Fruit fly (Drosophila melanogaster) whole organism, embryonic: Measurements from ENCODE around the gene CG31313.

Experiments
- Antp ChIP-seq: fragments of 200-800 bp; sonication (Bioruptor generic); optimal IDR thresholded peaks from 3 replicates; lab custom pipeline; 2016; ENCODE audit warnings: missing biosample characterization, missing genetic modification characterization
- Blimp-1 ChIP-seq: fragments of 200-800 bp; sonication (Bioruptor generic); optimal IDR thresholded peaks from 3 replicates; lab custom pipeline; 2018; ENCODE audit warnings: missing biosample characterization, missing genetic modification characterization, mild to moderate bottlenecking, moderate library complexity, missing genetic modification reagents
- CG10274 ChIP-seq: fragments of 200-800 bp; sonication (Bioruptor generic); optimal IDR thresholded peaks from 3 replicates; lab custom pipeline; 2017; ENCODE audit warnings: missing biosample characterization, mild to moderate bottlenecking, missing genetic modification characterization
- CG11504 ChIP-seq: fragments of 200-800 bp; sonication (Bioruptor generic); optimal IDR thresholded peaks from 3 replicates; lab custom pipeline; 2019; ENCODE audit warnings: missing biosample characterization, mild to moderate bottlenecking, missing genetic modification characterization, moderate library complexity
- CG12299 ChIP-seq: fragments of 200-800 bp; sonication (Bioruptor generic); optimal IDR thresholded peaks from 2 replicates; lab custom pipeline; 2018; ENCODE audit warnings: missing biosample characterization, mild to moderate bottlenecking, missing genetic modification characterization
- CG12391 ChIP-seq: fragments of 200-800 bp; sonication (Bioruptor generic); optimal IDR thresholded peaks from 3 replicates; lab custom pipeline; 2018; ENCODE audit warnings: missing biosample characterization, mild to moderate bottlenecking, missing genetic modification characterization, moderate library complexity
- CG12942 ChIP-seq: fragments of 200-800 bp; sonication (Bioruptor generic); optimal IDR thresholded peaks from 3 replicates; lab custom pipeline; 2016; ENCODE audit warnings: missing biosample characterization, missing genetic modification characterization
- CG14710 ChIP-seq: fragments of 200-800 bp; sonication (Bioruptor generic); optimal IDR thresholded peaks from 3 replicates; lab custom pipeline; 2019; ENCODE audit warnings: missing biosample characterization, mild to moderate bottlenecking, missing genetic modification characterization, moderate library complexity
- CG14860 ChIP-seq: fragments of 200-800 bp; sonication (Bioruptor generic); IDR thresholded peaks from 3 replicates; pipeline ENCODE4 v1.3.6; 2022; ENCODE audit warnings: missing biosample characterization, missing genetic modification characterization; ENCODE audit not compliant: partially characterized antibody
- CG15479 ChIP-seq: fragments of 200-800 bp; sonication (Bioruptor generic); optimal IDR thresholded peaks from 3 replicates; lab custom pipeline; 2019; ENCODE audit warnings: missing biosample characterization, mild to moderate bottlenecking, missing genetic modification characterization, moderate library complexity
- CG15696 ChIP-seq: fragments of 200-800 bp; sonication (Bioruptor generic); optimal IDR thresholded peaks from 2 replicates; lab custom pipeline; 2019; ENCODE audit warnings: missing biosample characterization, mild to moderate bottlenecking, missing genetic modification characterization, moderate library complexity
- CG1647 ChIP-seq: fragments of 200-800 bp; sonication (Bioruptor generic); optimal IDR thresholded peaks from 3 replicates; lab custom pipeline; 2016; ENCODE audit warnings: missing biosample characterization, missing genetic modification characterization
- CG17568 ChIP-seq: fragments of 200-800 bp; sonication (Bioruptor generic); optimal IDR thresholded peaks from 2 replicates; lab custom pipeline; 2018; ENCODE audit warnings: missing biosample characterization, mild to moderate bottlenecking, missing genetic modification characterization, moderate library complexity
- CG2202 ChIP-seq: fragments of 200-800 bp; sonication (Bioruptor generic); optimal IDR thresholded peaks from 2 replicates; lab custom pipeline; 2018; ENCODE audit warnings: missing biosample characterization, mild to moderate bottlenecking, missing genetic modification characterization
- CG30403 ChIP-seq: fragments of 200-800 bp; sonication (Bioruptor generic); optimal IDR thresholded peaks from 3 replicates; lab custom pipeline; 2016; ENCODE audit warnings: missing biosample characterization, missing genetic modification characterization
- CG32767 ChIP-seq: fragments of 200-800 bp; sonication (Bioruptor generic); IDR thresholded peaks from 2 replicates; pipeline ENCODE4 v1.3.6; 2022; ENCODE audit warnings: missing biosample characterization, missing genetic modification characterization
- CG3281 ChIP-seq: fragments of 200-800 bp; sonication (Bioruptor generic); optimal IDR thresholded peaks from 3 replicates; lab custom pipeline; 2017; ENCODE audit warnings: missing biosample characterization, mild to moderate bottlenecking, missing genetic modification characterization
- CG3847 ChIP-seq: fragments of 200-800 bp; sonication (Bioruptor generic); IDR thresholded peaks from 2 replicates; pipeline ENCODE4 v1.3.6; 2022; ENCODE audit warnings: missing biosample characterization, missing genetic modification characterization
- CG5180 ChIP-seq: fragments of 200-800 bp; sonication (Bioruptor generic); optimal IDR thresholded peaks from 3 replicates; lab custom pipeline; 2017; ENCODE audit warnings: missing biosample characterization, missing genetic modification characterization, mild to moderate bottlenecking, moderate library complexity, missing genetic modification reagents
- CG6254 ChIP-seq: fragments of 200-800 bp; sonication (Bioruptor generic); optimal IDR thresholded peaks from 3 replicates; lab custom pipeline; 2017; ENCODE audit warnings: mild to moderate bottlenecking, missing biosample characterization, missing genetic modification reagents, missing genetic modification characterization
- CG8388 ChIP-seq: fragments of 200-800 bp; sonication (Bioruptor generic); optimal IDR thresholded peaks from 2 replicates; lab custom pipeline; 2019; ENCODE audit warnings: missing biosample characterization, mild to moderate bottlenecking, missing genetic modification characterization, moderate library complexity
- CG9797 ChIP-seq: fragments of 200-800 bp; sonication (Bioruptor generic); optimal IDR thresholded peaks from 3 replicates; lab custom pipeline; 2018; ENCODE audit warnings: missing biosample characterization, mild to moderate bottlenecking, missing genetic modification characterization
- Dbx ChIP-seq: fragments of 200-800 bp; sonication (Bioruptor generic); IDR thresholded peaks from 3 replicates; pipeline ENCODE4 v1.3.6; 2022; ENCODE audit warnings: missing biosample characterization, missing genetic modification characterization
- Dip3 ChIP-seq: fragments of 200-800 bp; sonication (Bioruptor generic); optimal IDR thresholded peaks from 3 replicates; lab custom pipeline; 2016; ENCODE audit warnings: missing biosample characterization, missing genetic modification characterization
- Ets97D ChIP-seq: fragments of 200-800 bp; sonication (Bioruptor generic); optimal IDR thresholded peaks from 3 replicates; lab custom pipeline; 2016; ENCODE audit warnings: missing biosample characterization, missing genetic modification characterization
- Gug ChIP-seq: fragments of 200-800 bp; sonication (Bioruptor generic); IDR thresholded peaks from 4 replicates; pipeline ENCODE4 v1.3.6; 2022; ENCODE audit warnings: missing biosample characterization, missing genetic modification characterization
- HLHmδ ChIP-seq: fragments of 200-800 bp; sonication (Bioruptor generic); optimal IDR thresholded peaks from 2 replicates; lab custom pipeline; 2018; ENCODE audit warnings: missing biosample characterization, mild to moderate bottlenecking, missing genetic modification characterization, moderate library complexity
- Hsf ChIP-seq: fragments of 200-800 bp; sonication (Bioruptor generic); optimal IDR thresholded peaks from 3 replicates; lab custom pipeline; 2016; ENCODE audit warnings: missing biosample characterization, missing genetic modification characterization
- Mad ChIP-seq: fragments of 200-800 bp; sonication (Bioruptor generic); optimal IDR thresholded peaks from 2 replicates; lab custom pipeline; 2016; ENCODE audit warnings: missing biosample characterization, missing genetic modification characterization
- Sox100B ChIP-seq: fragments of 200-800 bp; sonication (Bioruptor generic); optimal IDR thresholded peaks from 3 replicates; lab custom pipeline; 2018; ENCODE audit warnings: missing biosample characterization, mild to moderate bottlenecking, missing genetic modification characterization
- Sox102F ChIP-seq: fragments of 200-800 bp; sonication (Bioruptor generic); optimal IDR thresholded peaks from 2 replicates; lab custom pipeline; 2018; ENCODE audit warnings: missing biosample characterization, mild to moderate bottlenecking, missing genetic modification characterization, moderate library complexity
- TFAM ChIP-seq: fragments of 200-800 bp; sonication (Bioruptor generic); optimal IDR thresholded peaks from 2 replicates; lab custom pipeline; 2017; ENCODE audit warnings: missing biosample characterization, missing genetic modification characterization, inconsistent platforms
- Xrp1 ChIP-seq: fragments of 200-800 bp; sonication (Bioruptor generic); IDR thresholded peaks from 2 replicates; pipeline ENCODE4 v1.3.6; 2022; ENCODE audit warnings: missing biosample characterization, missing genetic modification characterization
- ab ChIP-seq: fragments of 200-800 bp; sonication (Bioruptor generic); optimal IDR thresholded peaks from 2 replicates; lab custom pipeline; 2016; ENCODE audit warnings: missing biosample characterization, missing genetic modification characterization
- ac ChIP-seq: fragments of 200-800 bp; sonication (Bioruptor generic); optimal IDR thresholded peaks from 3 replicates; lab custom pipeline; 2017; ENCODE audit warnings: missing biosample characterization, mild to moderate bottlenecking, missing genetic modification characterization
- ara ChIP-seq: fragments of 200-800 bp; sonication (Bioruptor generic); IDR thresholded peaks from 2 replicates; pipeline ENCODE4 v1.3.6; 2022; ENCODE audit warnings: missing biosample characterization, missing genetic modification characterization
- croc ChIP-seq: fragments of 200-800 bp; sonication (Bioruptor generic); conservative IDR thresholded peaks from 3 replicates; pipeline ENCODE4 v1.3.6; 2022; ENCODE audit warnings: missing biosample characterization, missing genetic modification characterization
- fd3F ChIP-seq: fragments of 200-800 bp; sonication (Bioruptor generic); optimal IDR thresholded peaks from 2 replicates; lab custom pipeline; 2018; ENCODE audit warnings: missing biosample characterization, mild to moderate bottlenecking, missing genetic modification characterization, moderate library complexity
- fu2 ChIP-seq: fragments of 200-800 bp; sonication (Bioruptor generic); optimal IDR thresholded peaks from 2 replicates; lab custom pipeline; 2016; ENCODE audit warnings: missing biosample characterization, missing genetic modification characterization
- gcm ChIP-seq: fragments of 200-800 bp; sonication (Bioruptor generic); optimal IDR thresholded peaks from 2 replicates; lab custom pipeline; 2019; ENCODE audit warnings: missing biosample characterization, mild to moderate bottlenecking, missing genetic modification characterization, moderate library complexity
- gem ChIP-seq: fragments of 200-800 bp; sonication (Bioruptor generic); optimal IDR thresholded peaks from 2 replicates; lab custom pipeline; 2019; ENCODE audit warnings: missing biosample characterization, mild to moderate bottlenecking, missing genetic modification characterization, moderate library complexity
- hb ChIP-seq: fragments of 200-800 bp; sonication (Bioruptor generic); IDR thresholded peaks from 3 replicates; pipeline ENCODE4 v1.3.6; 2022; ENCODE audit warnings: missing biosample characterization, missing genetic modification characterization; ENCODE audit not compliant: partially characterized antibody
- jing ChIP-seq: fragments of 200-800 bp; sonication (Bioruptor generic); optimal IDR thresholded peaks from 2 replicates; lab custom pipeline; 2018; ENCODE audit warnings: missing biosample characterization, mild to moderate bottlenecking, missing genetic modification characterization
- jumu ChIP-seq: fragments of 200-800 bp; sonication (Bioruptor generic); optimal IDR thresholded peaks from 3 replicates; lab custom pipeline; 2016; ENCODE audit warnings: missing biosample characterization, missing genetic modification characterization
- lola ChIP-seq, 3 experiments: fragments of >200 bp in 2 of 3; fragments of 200-800 bp in 1 of 3; sonication (Bioruptor generic) in 1 of 3; optimal IDR thresholded peaks; 2 replicates each; lab custom pipeline; 2017 to 2019; ENCODE audit warnings: missing biosample characterization in 3 of 3, missing genetic modification characterization in 3 of 3, mild to moderate bottlenecking in 1 of 3, moderate library complexity in 1 of 3
- pan ChIP-seq, 4 experiments: fragments of >200 bp in 3 of 4; fragments of 200-800 bp in 1 of 4; sonication (Bioruptor generic) in 1 of 4; optimal IDR thresholded peaks in 3 of 4; IDR thresholded peaks in 1 of 4; 2 replicates each; pipeline versions ENCODE4 v1.3.6 to Lab custom; 2017 to 2022; ENCODE audit warnings: missing biosample characterization in 2 of 4, missing genetic modification characterization in 2 of 4, mixed read lengths in 1 of 4
- peb ChIP-seq: fragments of 200-800 bp; sonication (Bioruptor generic); IDR thresholded peaks from 2 replicates; pipeline ENCODE4 v1.3.6; 2022; ENCODE audit warnings: missing biosample characterization, missing genetic modification characterization
- vnd ChIP-seq: fragments of 200-800 bp; sonication (Bioruptor generic); IDR thresholded peaks from 3 replicates; pipeline ENCODE4 v1.3.6; 2022; ENCODE audit warnings: missing biosample characterization, missing genetic modification characterization; ENCODE audit not compliant: partially characterized antibody
- zf30C ChIP-seq: fragments of 200-800 bp; sonication (Bioruptor generic); optimal IDR thresholded peaks from 3 replicates; lab custom pipeline; 2018; ENCODE audit warnings: missing biosample characterization, mild to moderate bottlenecking, missing genetic modification characterization

Gene CG31313

DNA sequence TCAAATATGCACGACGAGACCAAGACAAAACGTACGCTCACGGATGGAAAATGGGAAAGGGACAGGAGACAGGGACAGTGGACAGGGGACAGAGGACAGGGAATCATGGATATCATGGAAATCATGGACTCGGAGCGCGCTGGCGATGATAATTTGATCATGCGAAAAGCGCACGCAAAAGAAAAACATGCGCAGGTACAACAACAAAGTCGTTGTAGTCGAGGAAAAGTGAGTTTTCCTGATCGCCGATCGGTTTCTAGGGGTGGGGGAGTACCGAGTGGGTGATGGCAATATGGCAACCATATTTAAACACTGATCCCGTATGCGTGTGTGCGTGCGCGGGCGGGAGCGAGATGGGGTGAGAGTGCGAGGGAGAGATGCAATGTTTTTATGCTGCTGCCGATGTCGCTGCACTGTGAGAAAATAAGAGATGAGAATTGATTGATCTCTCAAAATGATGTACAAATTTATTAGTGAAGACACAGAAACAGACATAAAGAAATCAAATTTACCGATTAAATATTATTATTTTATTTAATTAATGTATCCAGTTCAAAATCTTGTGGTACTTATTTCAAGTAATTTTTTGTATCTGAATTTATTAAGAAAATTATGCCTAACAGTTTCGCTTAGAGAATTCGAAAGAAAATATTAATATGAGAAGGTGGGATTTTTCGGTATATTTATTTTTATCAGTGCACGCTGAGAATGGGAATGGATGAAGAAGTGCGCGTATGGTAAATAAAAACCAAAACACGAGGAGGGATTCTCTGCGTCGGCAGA is 23.7 kb upstream of the CG31313 start (continued):
- peak; percentile 54 for TF ChIP-seq HLHmδ (GFP tag; lab: Kevin White, UChicago)
- TF ChIP-seq gcm (GFP tag; lab: Kevin White, UChicago), result peak; percentile 96
- peak; percentile 57 for TF ChIP-seq jing
- TF ChIP-seq CG30403 (GFP tag; lab: Kevin White, UChicago), result peak; percentile 89
- peak; percentile 94 for TF ChIP-seq Sox100B (GFP tag; lab: Kevin White, UChicago)
- peak; percentile 93 for TF ChIP-seq CG6254 (GFP tag; lab: Kevin White, UChicago)
- peak; percentile 1 for TF ChIP-seq CG9797
- TF ChIP-seq CG3847 (GFP tag; lab: Robert Waterston, UW), result peak; percentile 47
- peak; percentile 91 for TF ChIP-seq CG2202
- no peak for TF ChIP-seq hb (GFP tag; lab: Robert Waterston, UW)
- TF ChIP-seq CG11504 (tag; lab: Kevin White, UChicago), result peak; percentile 89
- peak; percentile 87 for TF ChIP-seq croc (GFP tag; lab: Robert Waterston, UW)
- TF ChIP-seq Sox102F, result peak; percentile 88
- TF ChIP-seq Dip3 (GFP tag; lab: Kevin White, UChicago), result no peak
- peak; percentile 59 for TF ChIP-seq TFAM (GFP tag; lab: Kevin White, UChicago)
- TF ChIP-seq CG32767 (GFP tag; lab: Robert Waterston, UW), result peak; percentile 74
- no peak for TF ChIP-seq pan (optimal IDR thresholded peaks at IDR 0.05; lab: Kevin White, UChicago)
- peak in 1 of 2 experiments; percentile 66 for TF ChIP-seq pan (GFP tag; optimal IDR thresholded peaks at IDR 0.05 in 1 of 2, IDR thresholded peaks at IDR 0.05 in 1 of 2)
- peak; percentile 34 for TF ChIP-seq CG10274
- TF ChIP-seq Blimp-1 (GFP tag; lab: Kevin White, UChicago), result peak; percentile 90
- peak; percentile 76 for TF ChIP-seq CG12942 (GFP tag; lab: Kevin White, UChicago)
- TF ChIP-seq vnd (GFP tag; lab: Robert Waterston, UW), result no peak
- TF ChIP-seq Gug (GFP tag; lab: Robert Waterston, UW), result peak; percentile 44; the same call in 1 of the 4 replicates
- no peak for TF ChIP-seq Ets97D (GFP tag; lab: Kevin White, UChicago)
- peak; percentile 64 for TF ChIP-seq CG5180
- TF ChIP-seq ac, result peak; percentile 86
- TF ChIP-seq CG1647 (GFP tag; lab: Kevin White, UChicago), result peak; percentile 15
- peak; percentile 8 for TF ChIP-seq fd3F
- no peak for TF ChIP-seq Antp (GFP tag; lab: Kevin White, UChicago)
- peak in 1 of 3 experiments; percentile 99 for TF ChIP-seq lola (GFP tag; optimal IDR thresholded peaks at IDR 0.05; lab: Kevin White, UChicago)
- peak; percentile 41 for TF ChIP-seq CG3281 (GFP tag; lab: Kevin White, UChicago)
- TF ChIP-seq CG12391 (tag; lab: Kevin White, UChicago), result peak; percentile 95
- TF ChIP-seq CG8388 (GFP tag; lab: Kevin White, UChicago), result peak; percentile 93
- peak; percentile 57 for TF ChIP-seq Hsf
- TF ChIP-seq CG17568, result peak; percentile 50
- TF ChIP-seq zf30C (GFP tag; lab: Kevin White, UChicago), result peak; percentile 97
- peak; percentile 71 for TF ChIP-seq peb

DNA sequence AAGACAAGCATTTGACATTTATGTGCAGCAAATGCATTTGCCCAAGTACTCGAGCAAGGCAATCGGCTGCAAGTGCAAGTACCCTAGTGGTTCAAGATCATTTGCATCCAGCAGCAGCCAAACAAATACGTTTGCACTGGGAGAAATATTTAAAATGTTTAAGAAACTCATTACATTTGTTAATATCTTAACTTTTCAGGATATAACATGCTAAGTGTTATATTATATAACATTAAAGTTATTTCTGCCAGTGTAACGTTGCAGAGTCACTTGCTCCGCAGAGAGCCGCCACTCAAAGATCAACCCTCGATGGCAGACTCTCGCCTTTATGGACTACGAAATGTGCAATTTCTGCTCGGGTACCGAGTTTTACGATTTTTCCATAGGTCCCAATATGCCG is 22.3 kb upstream of the CG31313 start:
- TF ChIP-seq fu2 (GFP tag; lab: Kevin White, UChicago) (no peak), CG14860 (GFP tag; lab: Robert Waterston, UW) (no peak), gem (tag; lab: Kevin White, UChicago) (peak; percentile 40), CG15479 (no peak), jumu (no peak), Dbx (no peak), ab (GFP tag; lab: Kevin White, UChicago) (no peak), ara (0 out of 2 replicates have a peak, but pooled peaks have one; percentile 28), Xrp1 (GFP tag; lab: Robert Waterston, UW) (peak; percentile 75), CG14710 (peak; percentile 33), CG12299 (tag; lab: Kevin White, UChicago) (no peak), Mad (GFP tag; lab: Kevin White, UChicago) (no peak), CG15696 (tag; lab: Kevin White, UChicago) (peak; percentile 75)
